Worm (Caenorhabditis elegans) whole organism, L4/young adult: ENCODE data around the gene F09C8.2.

ENCODE experiments used
- W03F9.2 ChIP-seq: fragments of 150-350 bp; optimal IDR thresholded peaks from 2 replicates; lab custom pipeline; 2014; ENCODE audit warnings: missing biosample characterization, missing genetic modification characterization
- dao-5 ChIP-seq: sonication (generic microtip); optimal IDR thresholded peaks from 2 replicates; lab custom pipeline; 2016; ENCODE audit warnings: missing genotype, missing genetic modification characterization, moderate library complexity, missing compliant biosample characterization
- him-1 ChIP-seq: sonication (generic microtip); optimal IDR thresholded peaks from 2 replicates; lab custom pipeline; 2016; ENCODE audit warnings: missing genotype, missing genetic modification reagents, missing genetic modification characterization, missing compliant biosample characterization

DNA sequence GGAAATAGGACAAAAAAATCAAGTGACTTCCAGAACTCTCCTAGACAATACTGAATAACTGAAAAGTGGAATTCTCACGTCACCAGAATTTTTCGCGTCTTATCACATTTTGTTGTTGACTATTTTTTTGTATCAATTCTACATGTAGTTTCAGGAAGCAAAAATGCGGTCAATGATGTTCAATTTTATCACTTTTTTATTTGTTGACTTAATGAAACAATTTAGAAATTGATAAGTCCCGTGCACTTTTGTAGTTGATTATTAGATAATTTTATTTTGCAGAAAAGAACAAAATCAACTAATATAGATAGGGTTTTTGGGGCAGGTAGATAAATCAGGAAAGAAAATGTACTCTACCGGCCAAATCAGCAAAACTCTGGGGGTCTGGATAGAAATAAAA is 16.6 kb downstream of the F09C8.2 start:
- TF ChIP-seq dao-5 (tag; lab: Kevin White, UChicago) (no peak), him-1 (no peak), W03F9.2 (tag; lab: Kevin White, UChicago) (no peak)
